Worm (Caenorhabditis elegans): Measurements from ENCODE around the gene best-18.

Gene best-18

DNA sequence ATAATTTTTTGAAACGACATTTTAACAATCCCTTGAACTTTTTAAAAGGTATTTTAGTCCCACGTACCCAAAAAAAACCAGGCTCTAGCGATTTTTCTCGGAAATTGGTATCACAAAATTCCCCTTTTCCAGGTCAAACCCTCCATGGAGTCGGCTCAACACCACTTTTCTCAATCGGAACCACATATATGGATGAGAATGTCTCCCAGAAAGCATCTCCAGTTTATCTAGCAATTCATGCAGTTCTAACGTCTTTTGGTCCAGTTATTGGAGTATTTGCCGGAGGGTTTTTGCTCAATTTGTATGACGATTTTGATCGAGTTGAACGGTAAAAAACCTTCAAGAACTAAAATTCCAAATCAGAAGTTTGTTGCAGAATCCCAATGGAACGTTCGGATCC is 27.9 kb downstream of the best-18 start:
- TF ChIP-seq W03F9.2 (tag; optimal IDR thresholded peaks at IDR 0.05) (no peak), dao-5 (tag; optimal IDR thresholded peaks at IDR 0.05) (no peak)

DNA sequence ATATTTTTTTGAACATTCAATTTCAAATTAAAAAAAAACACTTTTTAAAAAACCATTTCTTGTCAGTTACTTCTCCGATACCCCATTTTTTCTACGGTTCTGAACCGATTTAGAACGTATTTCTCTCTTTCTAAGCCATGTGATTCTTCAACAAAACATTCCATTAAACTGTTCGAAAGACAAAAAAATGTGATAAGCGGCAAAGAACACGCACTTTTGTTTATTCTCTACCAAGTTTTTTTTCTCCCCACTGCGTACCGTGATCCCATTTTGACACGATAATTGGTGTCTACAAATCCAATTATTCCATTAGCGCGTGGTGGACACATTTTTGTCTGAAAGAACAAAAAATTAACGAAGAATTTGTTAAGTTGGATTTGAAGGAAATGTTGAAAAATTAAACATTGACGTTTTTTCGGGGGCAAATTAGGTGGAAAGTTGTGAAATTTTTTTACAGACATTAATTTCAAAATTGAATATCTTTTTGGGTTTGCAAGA is 29.2 kb downstream of the best-18 start:
- TF ChIP-seq dao-5 (tag; optimal IDR thresholded peaks at IDR 0.05) (no peak), W03F9.2 (tag; optimal IDR thresholded peaks at IDR 0.05) (no peak), him-1 (tag; optimal IDR thresholded peaks at IDR 0.05) (no peak)

DNA sequence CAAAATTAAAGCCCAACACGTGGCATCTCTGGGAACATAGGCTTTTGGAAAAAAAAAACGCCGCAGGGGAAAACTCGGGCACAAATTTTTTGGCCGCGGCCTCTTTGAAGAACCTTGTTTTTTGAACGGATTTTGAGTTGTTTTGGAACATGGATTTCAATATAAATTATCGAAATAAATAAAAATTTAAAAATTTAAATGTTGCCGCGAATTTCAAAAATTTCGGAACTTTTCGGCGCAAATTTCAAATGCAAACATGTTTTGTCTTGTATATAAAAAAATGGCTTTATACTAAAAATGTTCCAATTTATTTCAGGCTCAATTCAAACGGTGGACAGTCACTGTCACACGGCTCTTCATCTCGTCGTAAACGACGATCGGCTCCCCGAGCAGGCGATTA is 31.8 kb downstream of the best-18 start:
- no peak for TF ChIP-seq him-1 (tag; optimal IDR thresholded peaks at IDR 0.05)
- TF ChIP-seq dao-5 (tag; optimal IDR thresholded peaks at IDR 0.05), result no peak
- no peak for TF ChIP-seq W03F9.2 (tag; optimal IDR thresholded peaks at IDR 0.05)

DNA sequence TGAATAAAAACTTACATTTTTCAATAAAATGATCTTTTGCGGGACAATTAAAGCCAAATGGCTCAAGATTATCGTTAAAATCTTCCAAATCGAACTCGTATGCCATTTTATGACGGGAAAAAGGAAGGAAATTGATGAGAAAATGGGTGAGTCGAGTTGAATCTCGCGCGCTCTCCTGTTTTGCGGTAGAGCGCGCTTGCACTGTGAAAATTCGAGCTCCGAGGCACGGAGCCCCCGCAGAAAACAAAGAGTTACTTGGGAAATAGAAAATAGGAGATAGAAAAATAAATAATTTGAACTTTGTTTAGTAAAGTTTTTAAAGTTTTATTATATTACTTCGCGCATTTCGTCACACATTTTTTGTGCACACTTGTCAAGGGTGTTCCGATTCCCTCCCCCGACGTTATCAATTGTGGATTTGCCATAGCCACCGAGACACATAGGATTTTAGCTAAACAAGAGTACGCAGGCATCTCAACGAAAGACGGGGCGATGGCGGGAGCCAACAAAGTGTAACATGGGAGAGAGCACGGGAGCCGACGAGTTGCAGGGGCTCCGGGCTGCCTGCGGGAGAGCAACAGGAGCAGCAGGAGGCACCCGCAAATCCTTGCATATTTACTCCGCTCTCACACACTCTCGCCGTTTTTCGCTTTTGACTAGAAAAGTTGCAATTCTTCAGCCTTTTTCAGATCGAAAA is 36.4 kb downstream of the best-18 start, which contains the start of the genes div-1 and cor-1:
TSS of gene div-1 (minus strand) at position 119 of the 697 bp plus-strand sequence.
TSS of gene cor-1 (plus strand) at position 671 of the 697 bp plus-strand sequence.
- TF ChIP-seq him-1 (tag; optimal IDR thresholded peaks at IDR 0.05) (no peak), W03F9.2 (tag; optimal IDR thresholded peaks at IDR 0.05) (no peak), dao-5 (tag; optimal IDR thresholded peaks at IDR 0.05) (no peak)

DNA sequence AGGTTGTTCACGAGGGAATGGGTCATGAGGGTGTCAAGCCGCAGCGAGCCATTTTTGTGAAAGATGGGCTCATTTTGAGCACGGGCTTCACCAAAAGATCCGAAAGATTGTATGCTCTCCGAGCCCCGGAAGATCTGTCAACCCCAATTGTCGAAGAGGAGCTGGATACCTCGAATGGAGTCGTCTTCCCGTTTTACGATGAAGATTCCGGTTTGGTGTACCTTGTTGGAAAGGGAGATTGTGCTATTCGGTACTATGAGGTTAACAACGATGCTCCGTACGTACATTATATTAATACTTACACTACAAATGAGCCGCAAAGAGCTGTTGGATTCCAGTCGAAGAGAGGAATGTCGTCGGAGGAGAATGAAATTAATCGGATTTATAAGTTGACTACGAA is 38.9 kb downstream of the best-18 start:
- TF ChIP-seq him-1 (tag; optimal IDR thresholded peaks at IDR 0.05) (no peak), dao-5 (tag; optimal IDR thresholded peaks at IDR 0.05) (no peak), W03F9.2 (tag; optimal IDR thresholded peaks at IDR 0.05) (no peak)

DNA sequence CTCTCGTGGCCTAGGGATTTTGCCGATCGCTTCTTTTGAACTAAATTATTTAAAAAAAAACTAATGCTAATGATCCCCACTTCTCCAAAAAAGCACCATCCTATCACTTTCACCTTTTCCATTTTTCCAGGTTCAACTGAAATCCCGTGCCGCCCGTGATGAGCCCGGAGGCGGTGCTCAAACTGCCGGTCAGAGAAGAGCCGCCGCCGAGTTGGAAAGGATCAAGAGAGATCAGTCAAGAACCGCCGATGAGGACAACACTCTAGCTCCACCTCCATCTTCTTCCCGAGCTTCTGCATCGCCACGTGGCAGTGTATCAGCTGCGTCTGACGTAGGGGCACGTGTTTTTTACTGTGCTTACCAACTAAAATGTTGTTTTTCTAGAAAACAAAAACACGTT is 41.1 kb downstream of the best-18 start:
- TF ChIP-seq dao-5 (tag; optimal IDR thresholded peaks at IDR 0.05) (no peak), him-1 (tag; optimal IDR thresholded peaks at IDR 0.05) (no peak), W03F9.2 (tag; optimal IDR thresholded peaks at IDR 0.05) (no peak)

DNA sequence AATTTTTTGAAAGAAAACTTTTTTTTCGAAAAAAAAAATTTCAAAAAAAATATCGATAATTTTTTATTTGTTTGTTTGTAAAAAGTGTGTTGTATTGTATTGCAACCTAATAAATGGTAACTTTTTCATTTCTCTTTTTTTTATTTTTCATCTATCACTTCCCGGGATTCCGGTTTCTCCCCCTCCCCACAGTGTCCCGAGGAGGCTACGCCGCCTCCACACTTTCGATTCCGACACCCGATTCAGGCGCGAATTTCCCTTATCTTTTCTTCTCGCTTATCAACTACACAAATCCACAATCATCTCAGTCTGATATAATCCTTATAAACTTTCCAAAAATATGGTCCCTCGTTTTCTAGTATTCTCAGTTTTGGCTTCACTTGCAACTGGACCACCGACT is 42.4 kb downstream of the best-18 start, which contains the start of gene R01H10.4:
TSS of gene R01H10.4 (plus strand) at position 236 of the 400 bp plus-strand sequence.
- TF ChIP-seq him-1 (tag; optimal IDR thresholded peaks at IDR 0.05), result no peak
- TF ChIP-seq dao-5 (tag; optimal IDR thresholded peaks at IDR 0.05), result no peak
- TF ChIP-seq W03F9.2 (tag; optimal IDR thresholded peaks at IDR 0.05), result no peak

DNA sequence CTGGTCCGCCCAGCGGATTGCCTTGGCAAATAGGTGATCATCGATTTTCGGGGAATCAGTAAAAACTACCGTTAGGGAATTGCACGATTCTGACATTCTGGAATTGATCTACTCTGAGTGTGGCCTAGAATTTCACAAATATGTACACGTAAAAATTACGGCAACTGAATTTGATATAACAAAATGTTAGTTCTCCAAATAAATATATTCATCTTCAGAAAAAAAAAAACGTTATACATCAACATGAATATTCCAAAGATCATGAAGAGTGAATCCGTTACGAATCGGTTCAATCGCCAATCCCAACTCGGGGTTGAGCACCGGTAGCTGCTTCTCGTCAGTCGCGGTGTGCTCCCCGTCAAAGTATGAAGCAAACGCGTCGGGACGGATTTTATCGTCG is 46.4 kb downstream of the best-18 start, which contains the start of gene rip-1:
TSS of gene rip-1 (minus strand) at position 101 of the 400 bp plus-strand sequence.
- TF ChIP-seq him-1 (tag; optimal IDR thresholded peaks at IDR 0.05) (no peak), W03F9.2 (tag; optimal IDR thresholded peaks at IDR 0.05) (no peak), dao-5 (tag; optimal IDR thresholded peaks at IDR 0.05) (no peak)

DNA sequence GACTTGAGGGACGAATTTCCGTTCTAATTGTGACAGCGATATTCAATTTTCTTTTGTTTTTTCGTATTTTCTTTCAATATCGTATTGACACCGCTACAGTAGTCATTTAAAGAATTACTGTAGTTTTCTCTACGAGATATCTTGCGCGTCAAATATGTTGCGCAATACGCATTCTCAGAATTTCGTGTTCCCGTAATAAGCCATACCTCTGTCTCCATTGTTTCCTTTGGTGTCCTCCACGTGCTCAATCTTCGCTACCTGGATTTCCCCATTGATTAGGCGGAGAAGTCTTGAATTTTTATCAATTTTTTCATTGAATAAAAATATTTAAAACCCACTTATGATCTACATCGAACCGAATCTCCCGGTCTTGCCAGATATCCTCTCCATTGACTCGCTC is 49.1 kb downstream of the best-18 start:
- TF ChIP-seq him-1 (tag; optimal IDR thresholded peaks at IDR 0.05) (no peak), W03F9.2 (tag; optimal IDR thresholded peaks at IDR 0.05) (no peak), dao-5 (tag; optimal IDR thresholded peaks at IDR 0.05) (no peak)

DNA sequence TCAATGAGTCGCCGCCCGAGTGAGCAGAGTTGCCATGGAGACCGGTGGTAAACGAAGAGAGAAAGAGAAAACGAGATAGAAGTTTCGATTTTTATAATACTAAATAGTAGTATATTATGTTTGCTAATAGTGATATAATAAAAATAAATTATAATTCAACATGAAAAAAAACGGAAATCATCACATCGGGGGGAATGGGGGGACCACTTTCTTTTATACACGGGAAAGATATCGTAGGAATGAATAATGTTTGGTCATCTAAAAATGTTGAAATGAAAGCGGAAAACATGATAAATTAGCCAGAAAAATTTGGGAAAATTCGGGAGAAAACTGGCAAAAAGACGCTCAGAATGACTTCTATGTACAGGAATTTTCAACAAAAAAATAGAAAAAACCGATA is 49.5 kb downstream of the best-18 start, which contains the start of gene bbs-5:
TSS of gene bbs-5 (minus strand) at position 101 of the 400 bp plus-strand sequence.
- TF ChIP-seq W03F9.2 (tag; optimal IDR thresholded peaks at IDR 0.05), result no peak
- no peak for TF ChIP-seq him-1 (tag; optimal IDR thresholded peaks at IDR 0.05)
- TF ChIP-seq dao-5 (tag; optimal IDR thresholded peaks at IDR 0.05), result no peak
